Worm (Caenorhabditis elegans) whole organism, young adult: ENCODE measurements around the gene fask-1.

ENCODE experiments used
- C06A6.2 ChIP-seq: fragments of 200-800 bp; sonication (Bioruptor generic); conservative IDR thresholded peaks from 2 replicates; pipeline ENCODE4 v1.3.6; 2022; ENCODE audit warnings: missing genetic modification characterization, missing compliant biosample characterization
- D2030.7 ChIP-seq: fragments of 200-800 bp; sonication (Bioruptor generic); IDR thresholded peaks from 2 replicates; pipeline ENCODE4 v1.3.6; 2022; ENCODE audit warnings: missing genetic modification reagents, missing genetic modification characterization, missing compliant biosample characterization
- F22D6.2 ChIP-seq: sonication (generic microtip); optimal IDR thresholded peaks from 2 replicates; lab custom pipeline; 2016; ENCODE audit warnings: mild to moderate bottlenecking, missing genetic modification characterization, missing compliant biosample characterization
- F23B12.7 ChIP-seq: sonication (generic microtip); optimal IDR thresholded peaks from 2 replicates; lab custom pipeline; 2017; ENCODE audit warnings: missing genetic modification characterization, mild to moderate bottlenecking, missing compliant biosample characterization, antibody characterized with exemption, moderate library complexity; ENCODE audit not compliant: insufficient read depth
- F37B4.10 ChIP-seq: fragments of 200-800 bp; sonication (Bioruptor generic); IDR thresholded peaks from 2 replicates; pipeline ENCODE4 v1.3.6; 2022; ENCODE audit warnings: missing genetic modification characterization, missing compliant biosample characterization
- F49E8.2 ChIP-seq: sonication (generic microtip); optimal IDR thresholded peaks from 3 replicates; lab custom pipeline; 2017; ENCODE audit warnings: missing genetic modification characterization, mild to moderate bottlenecking, missing compliant biosample characterization, antibody characterized with exemption, moderate library complexity; ENCODE audit not compliant: insufficient read depth
- F57C9.4 ChIP-seq: sonication (generic microtip); optimal IDR thresholded peaks from 2 replicates; lab custom pipeline; 2017; ENCODE audit warnings: mild to moderate bottlenecking, missing genetic modification characterization, missing compliant biosample characterization
- K12H6.12 ChIP-seq: fragments of 200-800 bp; sonication (Bioruptor generic); optimal IDR thresholded peaks from 2 replicates; lab custom pipeline; 2018; ENCODE audit warnings: mild to moderate bottlenecking, missing genetic modification characterization, missing compliant biosample characterization
- Y53F4B.3 ChIP-seq: fragments of 200-800 bp; sonication (Bioruptor generic); IDR thresholded peaks from 2 replicates; pipeline ENCODE4 v1.3.6; 2022; ENCODE audit warnings: missing genetic modification reagents, missing genetic modification characterization, missing compliant biosample characterization
- attf-3 ChIP-seq: fragments of 200-800 bp; sonication (Bioruptor generic); conservative IDR thresholded peaks from 2 replicates; pipeline ENCODE4 v1.3.6; 2022; ENCODE audit warnings: missing genetic modification reagents, missing genetic modification characterization, missing compliant biosample characterization
- bed-1 ChIP-seq: fragments of 200-800 bp; sonication (Bioruptor generic); IDR thresholded peaks from 2 replicates; pipeline ENCODE4 v1.3.6; 2022; ENCODE audit warnings: missing genetic modification reagents, missing genetic modification characterization, missing compliant biosample characterization
- bed-2 ChIP-seq: fragments of 200-800 bp; sonication (Bioruptor generic); IDR thresholded peaks from 2 replicates; pipeline ENCODE4 v1.3.6; 2022; ENCODE audit warnings: missing genetic modification reagents, missing genetic modification characterization, missing compliant biosample characterization
- ccch-3 ChIP-seq: fragments of 200-800 bp; sonication (Bioruptor generic); optimal IDR thresholded peaks from 2 replicates; lab custom pipeline; 2018; ENCODE audit warnings: mild to moderate bottlenecking, missing genetic modification characterization, missing compliant biosample characterization
- cebp-2 ChIP-seq: fragments of 200-800 bp; sonication (Bioruptor generic); IDR thresholded peaks from 2 replicates; pipeline ENCODE4 v1.3.6; 2022; ENCODE audit warnings: missing genetic modification characterization, missing compliant biosample characterization
- chd-7 ChIP-seq: sonication (generic microtip); optimal IDR thresholded peaks from 2 replicates; lab custom pipeline; 2016; ENCODE audit warnings: mild to moderate bottlenecking, missing genetic modification characterization, moderate library complexity, missing compliant biosample characterization
- die-1 ChIP-seq: sonication (generic microtip); optimal IDR thresholded peaks from 2 replicates; lab custom pipeline; 2016; ENCODE audit warnings: missing genotype, mild to moderate bottlenecking, missing genetic modification characterization, missing compliant biosample characterization
- egrh-3 ChIP-seq: fragments of 200-800 bp; sonication (Bioruptor generic); IDR thresholded peaks from 2 replicates; pipeline ENCODE4 v1.3.6; 2022; ENCODE audit warnings: missing genetic modification reagents, missing genetic modification characterization, missing compliant biosample characterization
- him-1 ChIP-seq: sonication (generic microtip); optimal IDR thresholded peaks from 2 replicates; lab custom pipeline; 2016; ENCODE audit warnings: missing genotype, missing genetic modification reagents, missing genetic modification characterization, missing compliant biosample characterization
- hmg-1.2 ChIP-seq: fragments of 200-800 bp; sonication (Bioruptor generic); IDR thresholded peaks from 2 replicates; pipeline ENCODE4 v1.3.6; 2022; ENCODE audit warnings: missing genetic modification reagents, missing genetic modification characterization, missing compliant biosample characterization
- hrde-1 ChIP-seq: sonication (generic microtip); optimal IDR thresholded peaks from 2 replicates; lab custom pipeline; 2016; ENCODE audit warnings: missing genetic modification characterization, mild to moderate bottlenecking, missing compliant biosample characterization, moderate library complexity, missing genotype, missing genetic modification reagents, borderline replicate concordance
- lag-1 ChIP-seq: fragments of 200-800 bp; sonication (Bioruptor generic); IDR thresholded peaks from 2 replicates; pipeline ENCODE4 v1.3.6; 2022; ENCODE audit warnings: missing genetic modification reagents, missing genetic modification characterization, missing compliant biosample characterization
- lin-26 ChIP-seq: fragments of 200-800 bp; sonication (Bioruptor generic); IDR thresholded peaks from 2 replicates; pipeline ENCODE4 v1.3.6; 2022; ENCODE audit warnings: missing genetic modification reagents, missing genetic modification characterization, missing compliant biosample characterization
- madf-10 ChIP-seq: sonication (generic microtip); optimal IDR thresholded peaks from 2 replicates; lab custom pipeline; 2016; ENCODE audit warnings: mild to moderate bottlenecking, missing genetic modification characterization, missing compliant biosample characterization
- madf-6 ChIP-seq: fragments of 200-800 bp; sonication (Bioruptor generic); IDR thresholded peaks from 2 replicates; pipeline ENCODE4 v1.3.6; 2022; ENCODE audit warnings: missing genetic modification reagents, missing genetic modification characterization, missing compliant biosample characterization
- mxl-1 ChIP-seq: sonication (generic microtip); optimal IDR thresholded peaks from 2 replicates; lab custom pipeline; 2016; ENCODE audit warnings: missing genetic modification characterization, missing compliant biosample characterization
- nhr-120 ChIP-seq: fragments of 200-800 bp; sonication (Bioruptor generic); IDR thresholded peaks from 2 replicates; pipeline ENCODE4 v1.3.6; 2022; ENCODE audit warnings: missing genetic modification characterization, missing compliant biosample characterization
- nhr-179 ChIP-seq: sonication (generic microtip); optimal IDR thresholded peaks from 2 replicates; lab custom pipeline; 2016; ENCODE audit warnings: mild to moderate bottlenecking, missing genetic modification characterization, missing compliant biosample characterization
- nhr-27 ChIP-seq: fragments of 200-800 bp; sonication (Bioruptor generic); optimal IDR thresholded peaks from 2 replicates; lab custom pipeline; 2018; ENCODE audit warnings: mild to moderate bottlenecking, missing genetic modification characterization, moderate library complexity, missing compliant biosample characterization
- pha-4 ChIP-seq: fragments of 150-350 bp; sonication (generic microtip); optimal IDR thresholded peaks from 2 replicates; lab custom pipeline; 2014; ENCODE audit warnings: missing biosample characterization, missing genetic modification reagents, missing genetic modification characterization
- sea-2 ChIP-seq: fragments of 200-800 bp; sonication (Bioruptor generic); IDR thresholded peaks from 2 replicates; pipeline ENCODE4 v1.3.6; 2022; ENCODE audit warnings: missing genetic modification characterization, missing compliant biosample characterization
- somi-1 ChIP-seq: fragments of 200-800 bp; sonication (Bioruptor generic); optimal IDR thresholded peaks from 2 replicates; lab custom pipeline; 2018; ENCODE audit warnings: mild to moderate bottlenecking, missing genetic modification characterization, missing compliant biosample characterization
- sptf-2 ChIP-seq: fragments of 200-800 bp; sonication (Bioruptor generic); optimal IDR thresholded peaks from 2 replicates; lab custom pipeline; 2018; ENCODE audit warnings: mild to moderate bottlenecking, missing genetic modification characterization, missing compliant biosample characterization
- tbp1 ChIP-seq: fragments of 200-800 bp; sonication (Bioruptor generic); optimal IDR thresholded peaks from 2 replicates; lab custom pipeline; 2018; ENCODE audit warnings: mild to moderate bottlenecking, missing genetic modification characterization, missing compliant biosample characterization
- tlf-1 ChIP-seq: fragments of 200-800 bp; sonication (Bioruptor generic); optimal IDR thresholded peaks from 2 replicates; lab custom pipeline; 2018; ENCODE audit warnings: mild to moderate bottlenecking, missing genetic modification characterization, missing compliant biosample characterization
- xnd-1 ChIP-seq: sonication (generic microtip); optimal IDR thresholded peaks from 2 replicates; lab custom pipeline; 2016; ENCODE audit warnings: missing genotype, missing genetic modification reagents, missing genetic modification characterization, missing compliant biosample characterization
- zfh-2 ChIP-seq: fragments of 200-800 bp; sonication (Bioruptor generic); conservative IDR thresholded peaks from 2 replicates; pipeline ENCODE4 v1.3.6; 2022; ENCODE audit warnings: missing genetic modification reagents, missing genetic modification characterization, missing compliant biosample characterization
- zim-3 ChIP-seq: sonication (generic microtip); optimal IDR thresholded peaks from 2 replicates; lab custom pipeline; 2017; ENCODE audit warnings: mild to moderate bottlenecking, missing genetic modification characterization, moderate library complexity, missing compliant biosample characterization
- ztf-25 ChIP-seq: fragments of 200-800 bp; sonication (Bioruptor generic); IDR thresholded peaks from 2 replicates; pipeline ENCODE4 v1.3.6; 2022; ENCODE audit warnings: missing genetic modification reagents, missing genetic modification characterization, missing compliant biosample characterization

Gene fask-1

ce11 chrIV:13116679-13117078 lies 16.2 kb downstream of the fask-1 start:
- no peak for TF ChIP-seq bed-1 (GFP tag; lab: Robert Waterston, UW)
- TF ChIP-seq ccch-3 (GFP tag; lab: Kevin White, UChicago) = no peak
- TF ChIP-seq F37B4.10 (GFP tag; lab: Robert Waterston, UW) = no peak
- TF ChIP-seq mxl-1 (tag; lab: Kevin White, UChicago) = no peak
- TF ChIP-seq madf-6 (GFP tag; lab: Robert Waterston, UW) = no peak

- TF ChIP-seq C06A6.2 (GFP tag; lab: Robert Waterston, UW) = no peak
- TF ChIP-seq K12H6.12 (tag; lab: Kevin White, UChicago) = peak; percentile 38
- TF ChIP-seq, all 124 proteins: peak for 1
Observed at ce11 chrIV:13118794-13119193, 18.3 kb downstream of the fask-1 start, which contains the start of gene unc-30. Gene unc-30, plus strand, starts transcription at chrIV:13118977.

ce11 chrIV:13121396-13121795 lies 20.9 kb downstream of the fask-1 start:
- no peak for TF ChIP-seq die-1 (tag; lab: Kevin White, UChicago)
- TF ChIP-seq nhr-120 = no peak
- no peak for TF ChIP-seq hmg-1.2 (GFP tag; lab: Robert Waterston, UW)
- no peak for TF ChIP-seq hrde-1
- no peak for TF ChIP-seq F23B12.7 (tag; lab: Kevin White, UChicago)
- TF ChIP-seq tlf-1 (GFP tag; lab: Kevin White, UChicago) = no peak
- no peak for TF ChIP-seq Y53F4B.3 (GFP tag; lab: Robert Waterston, UW)
- no peak for TF ChIP-seq F49E8.2 (tag; lab: Kevin White, UChicago)
- TF ChIP-seq ztf-25 (GFP tag; lab: Robert Waterston, UW) = no peak
- no peak for TF ChIP-seq tbp1 (GFP tag; lab: Kevin White, UChicago)
- no peak for TF ChIP-seq lin-26
- TF ChIP-seq sea-2 (GFP tag; lab: Robert Waterston, UW) = no peak
- TF ChIP-seq pha-4 = no peak
- no peak for TF ChIP-seq chd-7 (tag; lab: Kevin White, UChicago)
- no peak for TF ChIP-seq zim-3
- no peak for TF ChIP-seq C06A6.2 (GFP tag; lab: Robert Waterston, UW)

ce11 chrIV:13125999-13126398 lies 25.5 kb downstream of the fask-1 start:
- TF ChIP-seq bed-2 = no peak
- TF ChIP-seq tlf-1 (GFP tag; lab: Kevin White, UChicago) = no peak
- TF ChIP-seq him-1 = no peak
- TF ChIP-seq F57C9.4 (tag; lab: Kevin White, UChicago) = no peak
- TF ChIP-seq sptf-2 = no peak
- no peak for TF ChIP-seq sea-2 (GFP tag; lab: Robert Waterston, UW)
- TF ChIP-seq nhr-179 (tag; lab: Kevin White, UChicago) = no peak
- 0 out of 2 replicates have a peak, but pooled peaks have one; percentile 41 for TF ChIP-seq cebp-2 (GFP tag; lab: Robert Waterston, UW)
- no peak for TF ChIP-seq nhr-27 (tag; lab: Kevin White, UChicago)
- no peak for TF ChIP-seq xnd-1 (tag; lab: Kevin White, UChicago)
- TF ChIP-seq zfh-2 (GFP tag; lab: Robert Waterston, UW) = 0 out of 2 replicates have a peak, but pooled peaks have one; percentile 15
- TF ChIP-seq D2030.7 (GFP tag; lab: Robert Waterston, UW) = no peak

ce11 chrIV:13127720-13128119 lies 27.2 kb downstream of the fask-1 start:
- TF ChIP-seq F49E8.2 (tag; lab: Kevin White, UChicago) (no peak), xnd-1 (tag; lab: Kevin White, UChicago) (no peak), lag-1 (GFP tag; lab: Robert Waterston, UW) (no peak), egrh-3 (GFP tag; lab: Robert Waterston, UW) (no peak), F22D6.2 (tag; lab: Kevin White, UChicago) (no peak), attf-3 (GFP tag; lab: Robert Waterston, UW) (no peak), cebp-2 (GFP tag; lab: Robert Waterston, UW) (0 out of 2 replicates have a peak, but pooled peaks have one; percentile 51), madf-10 (tag; lab: Kevin White, UChicago) (no peak), somi-1 (GFP tag; lab: Kevin White, UChicago) (no peak)
- TF ChIP-seq, all 124 proteins: peak for 1
